Worm (Caenorhabditis elegans): ENCODE data around the gene glb-13.

- TF ChIP-seq mab-5 (tag; optimal IDR thresholded peaks at IDR 0.05) (no peak), elt-1 (tag; optimal IDR thresholded peaks at IDR 0.05; ENCODE audit: borderline replicate concordance, insufficient read depth) (no peak), pha-4 (tag; optimal IDR thresholded peaks at IDR 0.05) (no peak), ztf-11 (tag; optimal IDR thresholded peaks at IDR 0.05) (no peak), snpc-4 (tag; optimal IDR thresholded peaks at IDR 0.05) (no peak), nhr-28 (tag; optimal IDR thresholded peaks at IDR 0.05) (no peak), drap-1 (GFP tag; optimal IDR thresholded peaks at IDR 0.05) (peak; percentile 13), unc-62 (GFP tag; optimal IDR thresholded peaks at IDR 0.05) (no peak), nhr-12 (tag; optimal IDR thresholded peaks at IDR 0.05) (no peak), lsy-2 (tag; optimal IDR thresholded peaks at IDR 0.05) (no peak), lin-32 (GFP tag; optimal IDR thresholded peaks at IDR 0.05) (no peak)
These were observed 30.4 kb downstream of the glb-13 start for ce11 chrX:12347822-12348221.

Data from whole organism, mixed stage, embryonic.